Fruit fly (Drosophila melanogaster) whole organism, embryonic: ENCODE results near the gene CG44476.

Experiments
- Asciz ChIP-seq: fragments of 200-800 bp; sonication (Bioruptor generic); optimal IDR thresholded peaks from 2 replicates; lab custom pipeline; 2017; ENCODE audit warnings: missing biosample characterization, mild to moderate bottlenecking, missing genetic modification characterization, missing genetic modification reagents
- Atf3 ChIP-seq: fragments of 200-800 bp; sonication (Bioruptor generic); optimal IDR thresholded peaks from 3 replicates; lab custom pipeline; 2016; ENCODE audit warnings: missing biosample characterization, missing genetic modification characterization
- B-H2 ChIP-seq: fragments of 200-800 bp; sonication (Bioruptor generic); optimal IDR thresholded peaks from 2 replicates; lab custom pipeline; 2018; ENCODE audit warnings: missing biosample characterization, mild to moderate bottlenecking, missing genetic modification characterization
- C15 ChIP-seq: fragments of 200-800 bp; sonication (Bioruptor generic); IDR thresholded peaks from 3 replicates; pipeline ENCODE4 v1.3.6; 2022; ENCODE audit warnings: missing biosample characterization, missing genetic modification characterization
- CG10462 ChIP-seq: fragments of 200-800 bp; sonication (Bioruptor generic); optimal IDR thresholded peaks from 2 replicates; lab custom pipeline; 2016; ENCODE audit warnings: missing biosample characterization, missing genetic modification characterization
- CG11398 ChIP-seq: fragments of 200-800 bp; sonication (Bioruptor generic); optimal IDR thresholded peaks from 2 replicates; lab custom pipeline; 2016; ENCODE audit warnings: missing biosample characterization, missing genetic modification characterization
- CG11504 ChIP-seq: fragments of 200-800 bp; sonication (Bioruptor generic); optimal IDR thresholded peaks from 3 replicates; lab custom pipeline; 2019; ENCODE audit warnings: missing biosample characterization, mild to moderate bottlenecking, missing genetic modification characterization, moderate library complexity
- CG11560 ChIP-seq: fragments of 200-800 bp; sonication (Bioruptor generic); IDR thresholded peaks from 3 replicates; pipeline ENCODE4 v1.3.6; 2022; ENCODE audit warnings: missing biosample characterization, missing genetic modification characterization
- CG12071 ChIP-seq: fragments of 200-800 bp; sonication (Bioruptor generic); optimal IDR thresholded peaks from 3 replicates; lab custom pipeline; 2018; ENCODE audit warnings: missing biosample characterization, mild to moderate bottlenecking, missing genetic modification characterization
- CG12744 ChIP-seq: fragments of 200-800 bp; sonication (Bioruptor generic); optimal IDR thresholded peaks from 2 replicates; lab custom pipeline; 2016; ENCODE audit warnings: missing biosample characterization, missing genetic modification characterization
- CG14014 ChIP-seq: fragments of 200-800 bp; sonication (Bioruptor generic); IDR thresholded peaks from 2 replicates; pipeline ENCODE4 v1.3.6; 2022; ENCODE audit warnings: missing biosample characterization, missing genetic modification characterization
- CG15269 ChIP-seq: fragments of 200-800 bp; sonication (Bioruptor generic); optimal IDR thresholded peaks from 2 replicates; lab custom pipeline; 2018; ENCODE audit warnings: missing biosample characterization, mild to moderate bottlenecking, missing genetic modification characterization, moderate library complexity
- CG15479 ChIP-seq: fragments of 200-800 bp; sonication (Bioruptor generic); optimal IDR thresholded peaks from 3 replicates; lab custom pipeline; 2019; ENCODE audit warnings: missing biosample characterization, mild to moderate bottlenecking, missing genetic modification characterization, moderate library complexity
- CG15696 ChIP-seq: fragments of 200-800 bp; sonication (Bioruptor generic); optimal IDR thresholded peaks from 2 replicates; lab custom pipeline; 2019; ENCODE audit warnings: missing biosample characterization, mild to moderate bottlenecking, missing genetic modification characterization, moderate library complexity
- CG17568 ChIP-seq: fragments of 200-800 bp; sonication (Bioruptor generic); optimal IDR thresholded peaks from 2 replicates; lab custom pipeline; 2018; ENCODE audit warnings: missing biosample characterization, mild to moderate bottlenecking, missing genetic modification characterization, moderate library complexity
- CG18599 ChIP-seq: fragments of 200-800 bp; sonication (Bioruptor generic); optimal IDR thresholded peaks from 3 replicates; lab custom pipeline; 2017; ENCODE audit warnings: missing biosample characterization, missing genetic modification characterization, mild to moderate bottlenecking, moderate library complexity, missing genetic modification reagents
- CG2120 ChIP-seq: fragments of 200-800 bp; sonication (Bioruptor generic); optimal IDR thresholded peaks from 3 replicates; lab custom pipeline; 2016; ENCODE audit warnings: missing biosample characterization, missing genetic modification characterization
- CG2678 ChIP-seq: fragments of 200-800 bp; sonication (Bioruptor generic); optimal IDR thresholded peaks from 3 replicates; lab custom pipeline; 2019; ENCODE audit warnings: missing biosample characterization, mild to moderate bottlenecking, missing genetic modification characterization, moderate library complexity
- CG6654 ChIP-seq: fragments of 200-800 bp; sonication (Bioruptor generic); optimal IDR thresholded peaks from 2 replicates; lab custom pipeline; 2017; ENCODE audit warnings: missing biosample characterization, mild to moderate bottlenecking, missing genetic modification characterization
- CG6689 ChIP-seq: fragments of 200-800 bp; sonication (Bioruptor generic); IDR thresholded peaks from 2 replicates; pipeline ENCODE4 v1.3.6; 2022; ENCODE audit warnings: missing biosample characterization, missing genetic modification characterization
- CG6765 ChIP-seq: fragments of 200-800 bp; sonication (Bioruptor generic); optimal IDR thresholded peaks from 3 replicates; lab custom pipeline; 2017; ENCODE audit warnings: missing biosample characterization, mild to moderate bottlenecking, missing genetic modification characterization
- CG7839 ChIP-seq: fragments of 200-800 bp; sonication (Bioruptor generic); optimal IDR thresholded peaks from 3 replicates; lab custom pipeline; 2018; ENCODE audit warnings: missing biosample characterization, mild to moderate bottlenecking, missing genetic modification characterization, moderate library complexity
- Camta ChIP-seq: fragments of 200-800 bp; sonication (Bioruptor generic); optimal IDR thresholded peaks from 2 replicates; lab custom pipeline; 2016; ENCODE audit warnings: missing biosample characterization, missing genetic modification characterization
- Dfd ChIP-seq, 2 experiments: fragments of >200 bp; optimal IDR thresholded peaks; 2 replicates each; lab custom pipeline; 2017; ENCODE audit warnings: missing biosample characterization in 2 of 2, missing genetic modification characterization in 2 of 2
- Fer3 ChIP-seq: fragments of 200-800 bp; sonication (Bioruptor generic); optimal IDR thresholded peaks from 2 replicates; lab custom pipeline; 2018; ENCODE audit warnings: missing biosample characterization, mild to moderate bottlenecking, missing genetic modification characterization, moderate library complexity
- HHEX ChIP-seq: fragments of 200-800 bp; sonication (Bioruptor generic); optimal IDR thresholded peaks from 3 replicates; lab custom pipeline; 2017; ENCODE audit warnings: missing biosample characterization, mild to moderate bottlenecking, missing genetic modification characterization, missing genetic modification reagents
- HmgZ ChIP-seq: fragments of 200-800 bp; sonication (Bioruptor generic); optimal IDR thresholded peaks from 2 replicates; lab custom pipeline; 2018; ENCODE audit warnings: missing biosample characterization, mild to moderate bottlenecking, missing genetic modification characterization
- Kr ChIP-seq: fragments of 200-800 bp; sonication (Bioruptor generic); optimal IDR thresholded peaks from 2 replicates; lab custom pipeline; 2017; ENCODE audit warnings: missing biosample characterization, mild to moderate bottlenecking, missing genetic modification characterization
- Med ChIP-seq: fragments of 200-800 bp; sonication (Bioruptor generic); peaks from one replicate; lab custom pipeline; 2016; ENCODE audit warnings: missing biosample characterization, missing genetic modification characterization, mild to moderate bottlenecking, inconsistent platforms, moderate library complexity
- NC2β ChIP-seq: fragments of 200-800 bp; sonication (Bioruptor generic); optimal IDR thresholded peaks from 2 replicates; lab custom pipeline; 2016; ENCODE audit warnings: missing biosample characterization, missing genetic modification characterization
- PHDP ChIP-seq: fragments of 200-800 bp; sonication (Bioruptor generic); optimal IDR thresholded peaks from 3 replicates; lab custom pipeline; 2018; ENCODE audit warnings: missing biosample characterization, mild to moderate bottlenecking, missing genetic modification characterization, moderate library complexity
- Pdp1 ChIP-seq, 2 experiments: fragments of 200-800 bp; sonication (Bioruptor generic); optimal IDR thresholded peaks; 3 replicates each; lab custom pipeline; 2016; ENCODE audit warnings: missing biosample characterization in 2 of 2, missing genetic modification characterization in 2 of 2, mild to moderate bottlenecking in 1 of 2, moderate library complexity in 1 of 2
- Ptx1 ChIP-seq: fragments of 200-800 bp; sonication (Bioruptor generic); IDR thresholded peaks from 2 replicates; pipeline ENCODE4 v1.3.6; 2022; ENCODE audit warnings: missing biosample characterization, missing genetic modification characterization
- disco-r ChIP-seq: fragments of 200-800 bp; sonication (Bioruptor generic); optimal IDR thresholded peaks from 2 replicates; lab custom pipeline; 2016; ENCODE audit warnings: missing biosample characterization, missing genetic modification characterization
- exex ChIP-seq: fragments of 200-800 bp; sonication (Bioruptor generic); optimal IDR thresholded peaks from 4 replicates; lab custom pipeline; 2018; ENCODE audit warnings: missing biosample characterization, mild to moderate bottlenecking, missing genetic modification characterization, moderate library complexity
- fu2 ChIP-seq: fragments of 200-800 bp; sonication (Bioruptor generic); optimal IDR thresholded peaks from 2 replicates; lab custom pipeline; 2016; ENCODE audit warnings: missing biosample characterization, missing genetic modification characterization
- hkb ChIP-seq, 2 experiments: fragments of 200-800 bp in 1 of 2; fragments of >200 bp in 1 of 2; sonication (Bioruptor generic) in 1 of 2; IDR thresholded peaks in 1 of 2; optimal IDR thresholded peaks in 1 of 2; 2 replicates each; pipeline versions ENCODE4 v1.3.6 to Lab custom; 2017 to 2022; ENCODE audit warnings: missing biosample characterization in 1 of 2, missing genetic modification characterization in 1 of 2
- ken ChIP-seq: fragments of 200-800 bp; sonication (Bioruptor generic); IDR thresholded peaks from 3 replicates; pipeline ENCODE4 v1.3.6; 2022; ENCODE audit warnings: missing biosample characterization, missing genetic modification characterization
- lbe ChIP-seq: fragments of 200-800 bp; sonication (Bioruptor generic); optimal IDR thresholded peaks from 2 replicates; lab custom pipeline; 2016; ENCODE audit warnings: missing biosample characterization, mild to moderate bottlenecking, missing genetic modification characterization
- lilli ChIP-seq: fragments of 200-800 bp; sonication (Bioruptor generic); optimal IDR thresholded peaks from 3 replicates; lab custom pipeline; 2016; ENCODE audit warnings: missing biosample characterization, missing genetic modification characterization
- mirr ChIP-seq: fragments of 200-800 bp; sonication (Bioruptor generic); optimal IDR thresholded peaks from 3 replicates; lab custom pipeline; 2018; ENCODE audit warnings: missing biosample characterization, mild to moderate bottlenecking, missing genetic modification characterization
- nau ChIP-seq: fragments of 200-800 bp; sonication (Bioruptor generic); optimal IDR thresholded peaks from 3 replicates; lab custom pipeline; 2017; ENCODE audit warnings: missing biosample characterization, mild to moderate bottlenecking, missing genetic modification characterization, missing genetic modification reagents
- salm ChIP-seq: fragments of 200-800 bp; sonication (Bioruptor generic); optimal IDR thresholded peaks from 2 replicates; lab custom pipeline; 2018; ENCODE audit warnings: missing biosample characterization, mild to moderate bottlenecking, missing genetic modification characterization
- sens ChIP-seq: fragments of 200-800 bp; sonication (Bioruptor generic); peaks from one replicate; lab custom pipeline; 2016; ENCODE audit warnings: missing biosample characterization, missing genetic modification characterization
- sqz ChIP-seq: fragments of 200-800 bp; sonication (Bioruptor generic); optimal IDR thresholded peaks from 3 replicates; lab custom pipeline; 2018; ENCODE audit warnings: missing biosample characterization, mild to moderate bottlenecking, missing genetic modification characterization
- stc ChIP-seq: fragments of 200-800 bp; sonication (Bioruptor generic); IDR thresholded peaks from 2 replicates; pipeline ENCODE4 v1.3.6; 2022; ENCODE audit warnings: missing biosample characterization, missing genetic modification characterization
- sug ChIP-seq: fragments of 200-800 bp; optimal IDR thresholded peaks from 2 replicates; lab custom pipeline; 2019; ENCODE audit warnings: missing biosample characterization, mild to moderate bottlenecking, missing genetic modification characterization, moderate library complexity
- tgo ChIP-seq: fragments of 200-800 bp; sonication (Bioruptor generic); IDR thresholded peaks from 3 replicates; pipeline ENCODE4 v1.3.6; 2022; ENCODE audit warnings: missing biosample characterization, missing genetic modification characterization
- unpg ChIP-seq: fragments of 200-800 bp; sonication (Bioruptor generic); optimal IDR thresholded peaks from 3 replicates; lab custom pipeline; 2018; ENCODE audit warnings: missing biosample characterization, mild to moderate bottlenecking, missing genetic modification characterization, moderate library complexity

The CG44476 gene

DNA sequence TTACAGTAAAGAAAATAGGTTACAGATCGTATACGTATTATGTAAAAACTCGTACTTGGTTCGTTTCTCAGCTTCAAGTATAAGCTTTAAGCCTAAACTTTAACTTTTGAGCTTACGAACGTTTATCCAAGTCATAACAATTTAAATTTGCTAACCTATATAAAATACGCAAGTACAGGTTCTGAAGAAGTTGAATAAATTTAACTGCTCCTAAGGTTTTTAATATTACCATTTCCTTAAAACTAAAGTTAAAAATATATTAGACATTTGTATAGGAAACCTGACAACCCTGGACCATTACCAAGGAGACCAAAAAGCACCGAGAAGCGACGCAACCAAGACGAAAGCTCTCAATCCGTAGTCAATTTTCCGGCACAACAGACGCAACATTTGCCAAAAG is 6.7 kb upstream of the CG44476 start, which contains the start of gene CG5758 (continued):
- TF ChIP-seq PHDP (tag; lab: Kevin White, UChicago), result peak; percentile 40
- TF ChIP-seq HHEX (GFP tag; lab: Kevin White, UChicago), result peak; percentile 21
- TF ChIP-seq CG11504 (tag; lab: Kevin White, UChicago), result peak; percentile 59
- TF ChIP-seq hkb (optimal IDR thresholded peaks at IDR 0.05; lab: Kevin White, UChicago), result no peak
- TF ChIP-seq hkb (GFP tag; IDR thresholded peaks at IDR 0.05; lab: Robert Waterston, UW), result peak; percentile 53; the same call in 1 of the 2 replicates
- no peak for TF ChIP-seq C15
- 0 out of 2 replicates have a peak, but pooled peaks have one; percentile 6 for TF ChIP-seq CG6689 (GFP tag; lab: Robert Waterston, UW)
- peak; percentile 38 for TF ChIP-seq unpg (GFP tag; lab: Kevin White, UChicago)
- TF ChIP-seq CG2120, result peak; percentile 67
- peak; percentile 91 for TF ChIP-seq Med (GFP tag; lab: Kevin White, UChicago)
- no peak for TF ChIP-seq Asciz (GFP tag; lab: Kevin White, UChicago)
- peak in 1 of 2 experiments; percentile 64 for TF ChIP-seq Pdp1 (GFP tag; optimal IDR thresholded peaks at IDR 0.05; lab: Kevin White, UChicago)
- TF ChIP-seq B-H2 (GFP tag; lab: Kevin White, UChicago), result peak; percentile 31
- TF ChIP-seq CG2678 (tag; lab: Kevin White, UChicago), result peak; percentile 36
- peak; percentile 58 for TF ChIP-seq CG18599 (GFP tag; lab: Kevin White, UChicago)
- TF ChIP-seq lbe (GFP tag; lab: Kevin White, UChicago), result peak; percentile 0
- peak; percentile 44 for TF ChIP-seq lilli (GFP tag; lab: Kevin White, UChicago)
- TF ChIP-seq exex (tag; lab: Kevin White, UChicago), result peak; percentile 21
- peak; percentile 12 for TF ChIP-seq Fer3 (tag; lab: Kevin White, UChicago)
- TF ChIP-seq CG11398 (GFP tag; lab: Kevin White, UChicago), result no peak
- TF ChIP-seq CG7839 (tag; lab: Kevin White, UChicago), result peak; percentile 42
- TF ChIP-seq nau (GFP tag; lab: Kevin White, UChicago), result no peak

DNA sequence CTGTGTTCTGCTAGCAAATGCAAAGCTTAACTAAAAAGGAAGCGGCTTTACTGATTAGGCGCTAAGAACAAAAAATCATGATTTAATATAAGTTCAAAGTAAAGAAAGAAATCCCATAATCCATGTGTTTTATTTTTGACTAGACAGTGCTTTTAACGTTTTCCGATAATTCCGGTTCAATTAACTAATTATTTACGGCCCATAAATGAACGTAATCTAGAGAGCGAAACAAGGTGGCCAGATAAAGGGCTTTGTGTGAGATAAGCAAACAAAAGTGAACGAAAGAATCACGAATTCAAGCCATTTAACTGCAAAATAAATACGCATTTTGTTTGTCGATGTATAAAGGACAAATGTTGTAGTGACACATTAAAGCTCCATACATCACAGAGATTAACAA is 2.1 kb upstream of the CG44476 start:
- TF ChIP-seq CG17568 (GFP tag; lab: Kevin White, UChicago), result no peak
- no peak for TF ChIP-seq CG11560 (tag; lab: Robert Waterston, UW)
- no peak for TF ChIP-seq NC2β (GFP tag; lab: Kevin White, UChicago)
- TF ChIP-seq salm (tag; lab: Kevin White, UChicago), result no peak
- no peak for TF ChIP-seq CG12744 (GFP tag; lab: Kevin White, UChicago)
- TF ChIP-seq CG15696 (tag; lab: Kevin White, UChicago), result no peak
- TF ChIP-seq mirr (GFP tag; lab: Kevin White, UChicago), result peak; percentile 40
- no peak for TF ChIP-seq disco-r (GFP tag; lab: Kevin White, UChicago)
- TF ChIP-seq CG6765 (GFP tag; lab: Kevin White, UChicago), result no peak
- peak; percentile 1 for TF ChIP-seq CG15269 (tag; lab: Kevin White, UChicago)
- peak; percentile 43 for TF ChIP-seq sug
- no peak for TF ChIP-seq tgo (GFP tag; lab: Robert Waterston, UW)
- TF ChIP-seq Kr, result no peak
- no peak for TF ChIP-seq CG14014 (GFP tag; lab: Robert Waterston, UW)
- TF ChIP-seq HmgZ (tag; lab: Kevin White, UChicago), result no peak
- TF ChIP-seq CG6654 (GFP tag; lab: Kevin White, UChicago), result no peak
- TF ChIP-seq CG10462 (GFP tag; lab: Kevin White, UChicago), result no peak
- no peak for TF ChIP-seq Ptx1 (GFP tag; lab: Robert Waterston, UW)
- no peak for TF ChIP-seq CG12071 (GFP tag; lab: Kevin White, UChicago)
- TF ChIP-seq exex (tag; lab: Kevin White, UChicago), result peak; percentile 91
- no peak for TF ChIP-seq lilli (GFP tag; lab: Kevin White, UChicago)
- TF ChIP-seq Dfd (GFP tag; optimal IDR thresholded peaks at IDR 0.05; lab: Kevin White, UChicago), result no peak
- no peak for TF ChIP-seq CG15479 (GFP tag; lab: Kevin White, UChicago)
- TF ChIP-seq stc, result no peak
- no peak for TF ChIP-seq Atf3
- no peak for TF ChIP-seq Camta
- no peak for TF ChIP-seq sqz
- TF ChIP-seq ken (GFP tag; lab: Robert Waterston, UW), result no peak
- peak; percentile 39 for TF ChIP-seq sens
- no peak for TF ChIP-seq fu2 (GFP tag; lab: Kevin White, UChicago)
